Fruit fly (Drosophila melanogaster) whole organism: ENCODE data around the gene CG2680.

ENCODE experiments used
- CG8478 ChIP-seq: fragments of >200 bp; optimal IDR thresholded peaks from 2 replicates; lab custom pipeline; 2018; ENCODE audit warnings: inconsistent platforms
- pan ChIP-seq: fragments of >200 bp; optimal IDR thresholded peaks from 2 replicates; lab custom pipeline; 2017
- psq ChIP-seq: fragments of >200 bp; optimal IDR thresholded peaks from 2 replicates; lab custom pipeline; 2017
- usp ChIP-seq: fragments of >200 bp; optimal IDR thresholded peaks from 2 replicates; lab custom pipeline; 2017; ENCODE audit warnings: missing biosample characterization, missing genetic modification characterization, mixed read lengths

DNA sequence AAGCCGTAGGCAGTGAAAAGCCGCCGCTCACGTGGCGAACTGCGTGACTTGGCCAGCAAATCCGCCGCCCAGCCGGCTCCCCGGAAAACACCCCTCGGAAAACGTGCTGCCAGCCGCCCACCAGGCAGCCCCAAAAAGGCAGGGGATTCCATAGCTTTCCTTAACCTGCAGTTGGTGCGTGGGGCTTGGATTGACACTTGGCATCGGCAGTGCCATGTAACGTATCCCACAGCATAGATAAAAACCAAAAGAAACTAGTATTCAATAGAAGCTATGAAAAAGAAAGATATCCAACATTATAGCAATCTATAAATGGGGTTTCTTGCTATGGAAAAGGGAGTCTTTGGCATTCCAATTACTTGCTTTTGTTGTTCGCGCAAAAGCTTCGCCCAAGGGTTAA is 22.2 kb downstream of the CG2680 start:
- TF ChIP-seq usp (no peak), pan (lab: Kevin White, UChicago) (no peak), CG8478 (no peak), psq (no peak)
